Worm (Caenorhabditis elegans): Measurements from ENCODE around the gene thn-5.
"Not testable (repeated sequence)": the region's sequence is repeated elsewhere in the genome, so short reads cannot be mapped to it uniquely, and the experiment has no call there.

Gene thn-5

ce11 chrIV:5260289-5260688, 29.7 kb downstream of the thn-5 start, which contains the start of gene msp-19:
msp-19 (plus strand) TSS chrIV:5260589.
- not testable (repeated sequence) for TF ChIP-seq mbf-1, elt-3, nhr-25 (tag; optimal IDR thresholded peaks at IDR 0.05)

DNA sequence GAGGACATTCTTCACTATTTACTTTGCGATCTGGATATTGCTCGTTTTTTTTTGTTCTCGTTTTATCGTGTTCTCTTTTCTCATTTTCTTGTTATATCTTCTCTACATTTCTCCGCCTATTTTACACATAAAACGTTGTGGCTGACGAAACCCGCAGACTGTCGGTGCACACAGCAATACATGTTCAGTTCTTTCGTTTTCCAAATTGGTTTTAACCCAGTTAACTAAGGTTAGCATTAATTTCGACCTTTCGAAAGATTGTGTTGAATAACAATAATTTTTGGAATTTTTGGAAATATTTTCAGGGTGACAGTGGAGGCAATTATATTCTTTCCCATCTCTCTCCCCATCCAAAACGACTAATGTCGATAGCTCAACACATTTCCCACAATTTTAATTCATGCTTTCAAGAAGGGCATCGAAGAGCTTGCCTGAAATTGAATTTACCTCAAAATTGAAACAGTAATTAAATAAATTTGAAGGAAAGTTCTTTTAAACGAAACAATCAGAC, 34.1 kb downstream of the thn-5 start:
- peak; percentile 61 for TF ChIP-seq ama-1 (optimal IDR thresholded peaks at IDR 0.05)
- peak; percentile 68 for TF ChIP-seq snpc-4 (tag; optimal IDR thresholded peaks at IDR 0.05)

DNA sequence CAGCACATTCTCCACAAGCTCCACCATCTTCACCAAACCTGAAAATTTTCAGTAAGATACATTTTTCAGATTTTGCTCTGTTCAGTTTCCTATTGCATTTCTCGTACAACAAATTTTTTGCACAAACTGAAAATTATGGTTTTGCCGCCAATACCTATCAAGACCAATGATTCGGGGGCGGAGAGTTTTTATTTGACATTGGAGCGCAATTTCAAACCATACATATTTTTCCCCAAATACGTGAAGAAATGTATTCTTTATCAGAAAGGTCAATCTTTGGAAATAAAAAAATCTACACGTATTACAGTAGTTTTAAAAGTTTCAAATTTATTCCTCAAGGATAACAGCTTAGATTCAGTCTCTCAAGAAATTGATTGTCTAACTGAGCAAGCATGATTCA, 35.8 kb downstream of the thn-5 start, which contains the start of gene F36H12.5:
F36H12.5 (plus strand) TSS at position 301 of the 400 bp plus-strand sequence.
- TF ChIP-seq nhr-129 (tag; optimal IDR thresholded peaks at IDR 0.05) (no peak), zag-1 (tag; optimal IDR thresholded peaks at IDR 0.05) (no peak), F13H6.1 (tag; optimal IDR thresholded peaks at IDR 0.05) (no peak), unc-55 (GFP tag; optimal IDR thresholded peaks at IDR 0.05) (no peak), peb-1 (tag; optimal IDR thresholded peaks at IDR 0.05) (no peak), elt-1 (tag; optimal IDR thresholded peaks at IDR 0.05) (no peak), mbf-1 (tag; optimal IDR thresholded peaks at IDR 0.05) (no peak), egl-27 (tag; optimal IDR thresholded peaks at IDR 0.05) (no peak), ceh-16 (tag; optimal IDR thresholded peaks at IDR 0.05) (no peak), dmd-4 (tag; optimal IDR thresholded peaks at IDR 0.05) (no peak)

DNA sequence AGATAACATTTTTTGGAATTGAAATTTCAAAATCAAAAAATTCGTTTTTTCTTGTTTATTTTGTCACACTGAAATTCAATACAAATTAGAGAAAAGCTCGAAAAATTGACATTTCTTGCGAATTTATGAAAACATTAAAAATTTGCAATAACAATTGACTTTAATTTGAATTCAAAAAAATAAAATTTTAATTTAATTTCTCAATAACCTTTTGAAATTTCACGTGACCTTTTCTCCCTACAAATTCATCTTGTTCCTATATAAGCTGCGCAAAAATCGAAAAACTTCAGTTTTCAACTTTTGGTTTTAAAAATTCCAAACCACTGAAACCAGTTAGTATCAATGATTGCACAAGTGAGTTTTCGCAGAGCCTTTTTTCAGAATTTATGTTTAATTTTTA, 38.2 kb downstream of the thn-5 start, which contains the start of gene F36H12.4:
F36H12.4 (plus strand) TSS at position 301 of the 400 bp plus-strand sequence.
- no peak for TF ChIP-seq aly-2 (tag; optimal IDR thresholded peaks at IDR 0.05)
- TF ChIP-seq lin-13 (GFP tag; optimal IDR thresholded peaks at IDR 0.05): no peak
- no peak for TF ChIP-seq nhr-237 (tag; optimal IDR thresholded peaks at IDR 0.05)
- no peak for TF ChIP-seq nhr-25 (tag; optimal IDR thresholded peaks at IDR 0.05)
- no peak for TF ChIP-seq skn-1 (tag; optimal IDR thresholded peaks at IDR 0.05)
- no peak for TF ChIP-seq snpc-4 (tag; optimal IDR thresholded peaks at IDR 0.05)
- TF ChIP-seq egl-27 (tag; optimal IDR thresholded peaks at IDR 0.05): no peak
- TF ChIP-seq gmeb-1 (tag; optimal IDR thresholded peaks at IDR 0.05): no peak
- TF ChIP-seq nhr-77 (tag; optimal IDR thresholded peaks at IDR 0.05): no peak
- TF ChIP-seq lin-11 (tag; optimal IDR thresholded peaks at IDR 0.05): no peak
- TF ChIP-seq elt-1 (tag; optimal IDR thresholded peaks at IDR 0.05): no peak
- no peak for TF ChIP-seq nhr-129 (tag; optimal IDR thresholded peaks at IDR 0.05)
- TF ChIP-seq ceh-82 (tag; optimal IDR thresholded peaks at IDR 0.05): no peak
- TF ChIP-seq R02D3.7 (tag; optimal IDR thresholded peaks at IDR 0.05): no peak
- TF ChIP-seq nhr-11 (tag; optimal IDR thresholded peaks at IDR 0.05): no peak
- no peak for TF ChIP-seq sem-4 (tag; optimal IDR thresholded peaks at IDR 0.05)
- no peak for TF ChIP-seq sma-9 (GFP tag; optimal IDR thresholded peaks at IDR 0.05)
- no peak for TF ChIP-seq sma-9 (tag; optimal IDR thresholded peaks at IDR 0.05)
- TF ChIP-seq alr-1 (tag; optimal IDR thresholded peaks at IDR 0.05): no peak

DNA sequence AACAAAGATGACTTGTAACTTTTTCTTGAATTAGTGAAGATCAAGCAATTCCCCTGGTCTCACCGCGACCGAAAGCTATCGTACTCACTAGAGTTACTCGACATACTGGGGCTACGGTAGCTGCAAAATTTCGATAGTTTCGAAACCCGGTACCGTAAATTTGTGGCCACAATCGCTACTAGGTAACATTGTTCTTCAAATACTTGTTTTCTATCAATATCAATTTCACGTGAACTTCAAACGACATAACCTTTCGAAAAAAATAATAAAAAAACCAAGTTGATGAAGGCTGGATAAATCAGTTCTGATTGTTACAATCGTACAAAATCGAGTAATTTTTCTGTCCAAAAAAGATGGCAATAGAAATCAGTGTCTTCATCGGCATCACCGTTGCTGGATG, 41.9 kb downstream of the thn-5 start, which contains the start of gene F36H12.3:
F36H12.3 (plus strand) TSS at position 301 of the 400 bp plus-strand sequence.
- TF ChIP-seq nhr-10 (tag; optimal IDR thresholded peaks at IDR 0.05): no peak
- TF ChIP-seq F13H6.1 (tag; optimal IDR thresholded peaks at IDR 0.05): no peak
- TF ChIP-seq snpc-4 (tag; optimal IDR thresholded peaks at IDR 0.05): no peak
- TF ChIP-seq fos-1 (tag; optimal IDR thresholded peaks at IDR 0.05): no peak
- no peak for TF ChIP-seq elt-1 (tag; optimal IDR thresholded peaks at IDR 0.05)
- TF ChIP-seq alr-1 (tag; optimal IDR thresholded peaks at IDR 0.05): no peak
- no peak for TF ChIP-seq nhr-237 (tag; optimal IDR thresholded peaks at IDR 0.05)
- no peak for TF ChIP-seq ztf-4 (tag; optimal IDR thresholded peaks at IDR 0.05)
- TF ChIP-seq dmd-4 (tag; optimal IDR thresholded peaks at IDR 0.05): no peak
- TF ChIP-seq ceh-82 (tag; optimal IDR thresholded peaks at IDR 0.05): no peak
- TF ChIP-seq nhr-11 (tag; optimal IDR thresholded peaks at IDR 0.05): no peak
- TF ChIP-seq C34F6.9 (tag; optimal IDR thresholded peaks at IDR 0.05): no peak
- TF ChIP-seq nhr-12 (tag; optimal IDR thresholded peaks at IDR 0.05): no peak
- no peak for TF ChIP-seq ztf-1 (GFP tag; conservative IDR thresholded peaks at IDR 0.05)
- TF ChIP-seq ceh-16 (tag; optimal IDR thresholded peaks at IDR 0.05): no peak
- no peak for TF ChIP-seq nhr-25 (tag; optimal IDR thresholded peaks at IDR 0.05)
- no peak for TF ChIP-seq blmp-1 (tag; optimal IDR thresholded peaks at IDR 0.05; ENCODE audit: insufficient read depth)
- no peak for TF ChIP-seq peb-1 (tag; optimal IDR thresholded peaks at IDR 0.05)
- TF ChIP-seq zag-1 (tag; optimal IDR thresholded peaks at IDR 0.05): no peak

Measured in whole organism, L2 larva.